Fruit fly (Drosophila melanogaster): ENCODE measurements around the gene CG43175.
A peak's percentile ranks its signal among the peaks of the same experiment; 100 is the strongest.

Gene CG43175

dm6 chr3R:17679368-17679997, 49.0 kb downstream of the CG43175 start:
- TF ChIP-seq noc (tag; optimal IDR thresholded peaks at IDR 0.05): peak; percentile 94

- TF ChIP-seq noc (tag; optimal IDR thresholded peaks at IDR 0.05): no peak
Measured at dm6 chr3R:17680268-17680638, 49.7 kb downstream of the CG43175 start.

dm6 chr3R:17680639-17681302, 50.3 kb downstream of the CG43175 start:
- peak; percentile 48 for TF ChIP-seq noc (tag; optimal IDR thresholded peaks at IDR 0.05)

dm6 chr3R:17681611-17682243, 51.2 kb downstream of the CG43175 start:
- no peak for TF ChIP-seq noc (tag; optimal IDR thresholded peaks at IDR 0.05)

- TF ChIP-seq noc (tag; optimal IDR thresholded peaks at IDR 0.05): no peak
Measured at dm6 chr3R:17682244-17682773, 51.8 kb downstream of the CG43175 start, which contains the start of the genes alt and CG7655. TSS of gene alt (minus strand) at chr3R:17682515. TSS of gene CG7655 (plus strand) at chr3R:17682669.

- no peak for TF ChIP-seq noc (tag; optimal IDR thresholded peaks at IDR 0.05)
Measured at dm6 chr3R:17684854-17685253, 54.3 kb downstream of the CG43175 start, which contains the start of the genes CG31251 and CG31360. TSS of gene CG31251 (minus strand) at chr3R:17684915. TSS of gene CG31360 (plus strand) at chr3R:17685097.

dm6 chr3R:17686875-17687274, 56.4 kb downstream of the CG43175 start, which contains the start of gene CG31249:
TSS of gene CG31249 (minus strand) at chr3R:17687071.
- TF ChIP-seq noc (tag; optimal IDR thresholded peaks at IDR 0.05): no peak
